Worm (Caenorhabditis elegans): ENCODE results near the gene C16D9.3.
A peak's percentile ranks its signal among the peaks of the same experiment; 100 is the strongest.

Gene C16D9.3

ce11 chrV:8253946-8254345 lies 14.1 kb upstream of the C16D9.3 start:
- TF ChIP-seq ces-1 (GFP tag; optimal IDR thresholded peaks at IDR 0.05) (peak; percentile 53), aha-1 (tag) (peak; percentile 81), nhr-10 (tag; optimal IDR thresholded peaks at IDR 0.05) (no peak)

- TF ChIP-seq mep-1 (tag; optimal IDR thresholded peaks at IDR 0.05) (no peak), unc-62 (GFP tag; optimal IDR thresholded peaks at IDR 0.05 in 1 of 2) (peak in 1 of 2 experiments; percentile 18), unc-62 (tag; optimal IDR thresholded peaks at IDR 0.05) (no peak), hlh-30 (tag; optimal IDR thresholded peaks at IDR 0.05; ENCODE audit: insufficient read depth) (peak; percentile 21), nhr-28 (tag; optimal IDR thresholded peaks at IDR 0.05) (no peak)
These were observed 12.7 kb upstream of the C16D9.3 start for ce11 chrV:8252532-8252931.

- peak in 1 of 2 experiments; percentile 22 for TF ChIP-seq unc-62 (GFP tag; optimal IDR thresholded peaks at IDR 0.05 in 1 of 2)
- TF ChIP-seq unc-62 (tag; optimal IDR thresholded peaks at IDR 0.05) = no peak
- no peak for TF ChIP-seq dpl-1 (GFP tag; optimal IDR thresholded peaks at IDR 0.05)
- TF ChIP-seq hlh-30 (tag; optimal IDR thresholded peaks at IDR 0.05; ENCODE audit: insufficient read depth) = peak; percentile 55
- no peak for TF ChIP-seq lsy-2 (tag; optimal IDR thresholded peaks at IDR 0.05)
These were observed 11.2 kb upstream of the C16D9.3 start for ce11 chrV:8251075-8251474.

- no peak for TF ChIP-seq T26A8.4 (GFP tag; IDR thresholded peaks at IDR 0.05)
- TF ChIP-seq arid-1 (GFP tag; conservative IDR thresholded peaks at IDR 0.05) = no peak
- no peak for TF ChIP-seq zag-1 (tag; optimal IDR thresholded peaks at IDR 0.05)
- no peak for TF ChIP-seq lin-29 (GFP tag; IDR thresholded peaks at IDR 0.05)
- no peak for TF ChIP-seq nhr-11 (tag; optimal IDR thresholded peaks at IDR 0.05)
- TF ChIP-seq unc-62 (GFP tag; optimal IDR thresholded peaks at IDR 0.05 in 1 of 2) = no peak
- TF ChIP-seq unc-62 (tag; optimal IDR thresholded peaks at IDR 0.05) = no peak
- no peak for TF ChIP-seq spr-3 (GFP tag; optimal IDR thresholded peaks at IDR 0.05)
- TF ChIP-seq skn-1 (tag; optimal IDR thresholded peaks at IDR 0.05) = no peak
- no peak for TF ChIP-seq ZK337.2 (GFP tag; IDR thresholded peaks at IDR 0.05)
- TF ChIP-seq madf-5 (GFP tag; IDR thresholded peaks at IDR 0.05) = no peak
- TF ChIP-seq nhr-6 (tag; optimal IDR thresholded peaks at IDR 0.05) = no peak
- TF ChIP-seq hlh-30 (tag; optimal IDR thresholded peaks at IDR 0.05; ENCODE audit: insufficient read depth) = no peak
- no peak for TF ChIP-seq cey-2 (tag; optimal IDR thresholded peaks at IDR 0.05; ENCODE audit: borderline replicate concordance, insufficient read depth)
- TF ChIP-seq unc-130 (GFP tag; optimal IDR thresholded peaks at IDR 0.05) = no peak
- TF ChIP-seq daf-12 (tag; optimal IDR thresholded peaks at IDR 0.05) = no peak
- no peak for TF ChIP-seq mxl-3 (GFP tag; optimal IDR thresholded peaks at IDR 0.05)
- no peak for TF ChIP-seq ctbp-1 (GFP tag; IDR thresholded peaks at IDR 0.05)
- TF ChIP-seq egl-27 (tag; optimal IDR thresholded peaks at IDR 0.05) = no peak
- TF ChIP-seq aly-2 (tag; optimal IDR thresholded peaks at IDR 0.05) = no peak
These were observed 10.4 kb upstream of the C16D9.3 start, which contains the start of gene C16D9.6 for ce11 chrV:8250208-8250607. TSS of gene C16D9.6 (minus strand) at chrV:8250308.

ce11 chrV:8247311-8248105 lies 7.7 kb upstream of the C16D9.3 start:
- TF ChIP-seq lin-15B (tag; optimal IDR thresholded peaks at IDR 0.05) = no peak
- TF ChIP-seq gei-8 (GFP tag; optimal IDR thresholded peaks at IDR 0.05) = peak; percentile 37
- no peak for TF ChIP-seq nhr-102 (tag; optimal IDR thresholded peaks at IDR 0.05)
- no peak for TF ChIP-seq tra-1 (GFP tag; IDR thresholded peaks at IDR 0.05)
- TF ChIP-seq D1046.2 (GFP tag; IDR thresholded peaks at IDR 0.05) = no peak
- no peak for TF ChIP-seq ZK546.5 (tag; optimal IDR thresholded peaks at IDR 0.05)
- TF ChIP-seq zfp-3 (GFP tag; conservative IDR thresholded peaks at IDR 0.05) = no peak
- TF ChIP-seq nhr-6 (tag; optimal IDR thresholded peaks at IDR 0.05) = peak; percentile 54
- TF ChIP-seq ces-1 (GFP tag; optimal IDR thresholded peaks at IDR 0.05) = no peak
- no peak for TF ChIP-seq egl-27 (tag; optimal IDR thresholded peaks at IDR 0.05)
- no peak for TF ChIP-seq dpl-1 (GFP tag; optimal IDR thresholded peaks at IDR 0.05)
- peak; percentile 57 for TF ChIP-seq lin-38 (GFP tag; IDR thresholded peaks at IDR 0.05)
- peak; percentile 5 for TF ChIP-seq mxl-3 (GFP tag; optimal IDR thresholded peaks at IDR 0.05)
- peak; percentile 92 for TF ChIP-seq T26A8.4 (GFP tag; IDR thresholded peaks at IDR 0.05)
- TF ChIP-seq nhr-237 (tag; optimal IDR thresholded peaks at IDR 0.05) = no peak
- no peak for TF ChIP-seq ZK337.2 (GFP tag; IDR thresholded peaks at IDR 0.05)
- TF ChIP-seq hmg-1.1 (GFP tag; IDR thresholded peaks at IDR 0.05) = 0 out of 2 replicates have a peak, but pooled peaks have one; percentile 20
- no peak for TF ChIP-seq unc-39 (tag; optimal IDR thresholded peaks at IDR 0.05)
- TF ChIP-seq saeg-2 (GFP tag; IDR thresholded peaks at IDR 0.05) = no peak
- TF ChIP-seq F49E8.2 (tag; optimal IDR thresholded peaks at IDR 0.05; ENCODE audit: borderline replicate concordance) = peak; percentile 92
- no peak for TF ChIP-seq F37D6.2 (tag; optimal IDR thresholded peaks at IDR 0.05)
- TF ChIP-seq ctbp-1 (GFP tag; IDR thresholded peaks at IDR 0.05) = no peak
- TF ChIP-seq ceh-32 (tag; optimal IDR thresholded peaks at IDR 0.05; ENCODE audit: poor library complexity) = no peak

All from whole organism, L4 larva.